Worm (Caenorhabditis elegans) whole organism, L4 larva: ENCODE results near the gene Y57E12B.4.
A peak's percentile ranks its signal among the peaks of the same experiment; 100 is the strongest.

ENCODE experiments used
- D1046.2 ChIP-seq: fragments of 200-800 bp; sonication (Bioruptor generic); IDR thresholded peaks from 2 replicates; pipeline ENCODE4 v1.3.6; 2022; ENCODE audit warnings: missing genetic modification characterization, missing compliant biosample characterization
- F10B5.3 ChIP-seq: sonication (generic microtip); optimal IDR thresholded peaks from 2 replicates; lab custom pipeline; 2016; ENCODE audit warnings: mild to moderate bottlenecking, missing genetic modification characterization, missing compliant biosample characterization
- F26F4.8 ChIP-seq: fragments of 200-800 bp; sonication (Bioruptor generic); conservative IDR thresholded peaks from 2 replicates; pipeline ENCODE4 v1.3.6; 2022; ENCODE audit warnings: missing genetic modification characterization, missing compliant biosample characterization
- aha-1 ChIP-seq: fragments of 150-350 bp; peaks from one replicate; lab custom pipeline; 2014; ENCODE audit warnings: missing biosample characterization, missing genetic modification characterization
- aly-2 ChIP-seq: sonication (generic microtip); optimal IDR thresholded peaks from 2 replicates; lab custom pipeline; 2018; ENCODE audit warnings: missing biosample characterization, missing genetic modification characterization
- arid-1 ChIP-seq: fragments of 200-800 bp; sonication (Bioruptor generic); conservative IDR thresholded peaks from 2 replicates; pipeline ENCODE4 v1.3.6; 2022; ENCODE audit warnings: missing genetic modification reagents, missing genetic modification characterization, missing compliant biosample characterization
- ceh-28 ChIP-seq: fragments of 150-350 bp; optimal IDR thresholded peaks from 2 replicates; lab custom pipeline; 2014; ENCODE audit warnings: missing biosample characterization, missing genetic modification reagents, missing genetic modification characterization
- cey-2 ChIP-seq: sonication (generic microtip); optimal IDR thresholded peaks from 3 replicates; lab custom pipeline; 2017; ENCODE audit warnings: missing genetic modification characterization, mild to moderate bottlenecking, missing compliant biosample characterization, antibody characterized with exemption, borderline replicate concordance; ENCODE audit not compliant: insufficient read depth
- daf-16 ChIP-seq, 3 experiments: sonication (generic microtip); optimal IDR thresholded peaks; 2 replicates each; lab custom pipeline; 2016 to 2017; ENCODE audit warnings: missing genetic modification characterization in 3 of 3, missing genetic modification reagents in 3 of 3, mild to moderate bottlenecking in 2 of 3, missing compliant biosample characterization in 2 of 3, missing biosample characterization in 1 of 3, moderate library complexity in 1 of 3
- daf-8 ChIP-seq: fragments of 200-800 bp; sonication (Bioruptor generic); IDR thresholded peaks from 2 replicates; pipeline ENCODE4 v1.3.6; 2022; ENCODE audit warnings: missing genetic modification characterization, missing compliant biosample characterization
- dmd-6 ChIP-seq: fragments of 200-800 bp; sonication (Bioruptor generic); IDR thresholded peaks from 2 replicates; pipeline ENCODE4 v1.3.6; 2022; ENCODE audit warnings: missing genetic modification reagents, missing genetic modification characterization, missing compliant biosample characterization
- dve-1 ChIP-seq: sonication (generic microtip); optimal IDR thresholded peaks from 2 replicates; lab custom pipeline; 2017; ENCODE audit warnings: antibody characterized with exemption, mild to moderate bottlenecking, missing genetic modification characterization, missing compliant biosample characterization; ENCODE audit not compliant: insufficient read depth
- hif-1 ChIP-seq, 2 experiments: sonication (generic microtip); optimal IDR thresholded peaks; 2 replicates each; lab custom pipeline; 2016 to 2017; ENCODE audit warnings: missing compliant biosample characterization in 2 of 2, missing genetic modification characterization in 2 of 2, missing genetic modification reagents in 2 of 2, missing genotype in 2 of 2, mild to moderate bottlenecking in 1 of 2
- hlh-11 ChIP-seq: fragments of 200-800 bp; sonication (Bioruptor generic); optimal IDR thresholded peaks from 2 replicates; lab custom pipeline; 2018; ENCODE audit warnings: mild to moderate bottlenecking, missing genetic modification characterization, missing compliant biosample characterization
- lim-7 ChIP-seq: fragments of 200-800 bp; sonication (Bioruptor generic); IDR thresholded peaks from 2 replicates; pipeline ENCODE4 v1.3.6; 2022; ENCODE audit warnings: missing genetic modification characterization, missing compliant biosample characterization
- lin-13 ChIP-seq: fragments of 150-350 bp; optimal IDR thresholded peaks from 2 replicates; lab custom pipeline; 2014; ENCODE audit warnings: missing biosample characterization, missing genetic modification reagents, missing genetic modification characterization
- lin-29 ChIP-seq: fragments of 200-800 bp; sonication (Bioruptor generic); IDR thresholded peaks from 2 replicates; pipeline ENCODE4 v1.3.6; 2022; ENCODE audit warnings: missing genetic modification reagents, missing genetic modification characterization, missing compliant biosample characterization
- lir-3 ChIP-seq: sonication (generic microtip); optimal IDR thresholded peaks from 2 replicates; lab custom pipeline; 2016; ENCODE audit warnings: mild to moderate bottlenecking, missing genetic modification characterization, missing compliant biosample characterization
- mdl-1 ChIP-seq, 2 experiments: fragments of 150-350 bp in 1 of 2; sonication (generic microtip) in 1 of 2; optimal IDR thresholded peaks; 2 replicates each; lab custom pipeline; 2014 to 2017; ENCODE audit warnings: missing biosample characterization in 2 of 2, missing genetic modification characterization in 2 of 2
- mep-1 ChIP-seq: fragments of 150-350 bp; sonication (generic microtip); optimal IDR thresholded peaks from 3 replicates; lab custom pipeline; 2014; ENCODE audit warnings: missing biosample characterization, missing genetic modification characterization
- mes-2 ChIP-seq: sonication (generic microtip); optimal IDR thresholded peaks from 2 replicates; lab custom pipeline; 2016; ENCODE audit warnings: missing genotype, mild to moderate bottlenecking, missing genetic modification characterization, missing compliant biosample characterization; ENCODE audit not compliant: poor library complexity, severe bottlenecking
- mxl-3 ChIP-seq: fragments of 200-800 bp; sonication (Bioruptor generic); optimal IDR thresholded peaks from 2 replicates; lab custom pipeline; 2018; ENCODE audit warnings: mild to moderate bottlenecking, missing genetic modification characterization, missing compliant biosample characterization
- nhr-28 ChIP-seq: fragments of 150-350 bp; optimal IDR thresholded peaks from 2 replicates; lab custom pipeline; 2014; ENCODE audit warnings: missing biosample characterization, missing genetic modification characterization
- nhr-48 ChIP-seq: sonication (generic microtip); optimal IDR thresholded peaks from 2 replicates; lab custom pipeline; 2016; ENCODE audit warnings: mild to moderate bottlenecking, missing genetic modification characterization, missing compliant biosample characterization
- nhr-6 ChIP-seq: fragments of 150-350 bp; optimal IDR thresholded peaks from 2 replicates; lab custom pipeline; 2014; ENCODE audit warnings: missing biosample characterization, missing genetic modification characterization
- php-3 ChIP-seq: fragments of 200-800 bp; sonication (Bioruptor generic); IDR thresholded peaks from 2 replicates; pipeline ENCODE4 v1.3.6; 2022; ENCODE audit warnings: missing genetic modification reagents, missing genetic modification characterization, missing compliant biosample characterization
- saeg-2 ChIP-seq: fragments of 200-800 bp; sonication (Bioruptor generic); IDR thresholded peaks from 2 replicates; pipeline ENCODE4 v1.3.6; 2022; ENCODE audit warnings: missing genetic modification reagents, missing genetic modification characterization, missing compliant biosample characterization
- sdz-12 ChIP-seq: fragments of 200-800 bp; sonication (Bioruptor generic); optimal IDR thresholded peaks from 2 replicates; lab custom pipeline; 2018; ENCODE audit warnings: mild to moderate bottlenecking, missing genetic modification characterization, missing compliant biosample characterization
- tag-97 ChIP-seq: fragments of 200-800 bp; sonication (Bioruptor generic); IDR thresholded peaks from 2 replicates; pipeline ENCODE4 v1.3.6; 2022; ENCODE audit warnings: missing genetic modification characterization, missing compliant biosample characterization
- unc-62 ChIP-seq, 3 experiments: fragments of 150-350 bp in 1 of 3; sonication (generic microtip); optimal IDR thresholded peaks in 2 of 3; peaks in 1 of 3; 1 replicate in 1 of 3; 2 replicates in 2 of 3; lab custom pipeline; 2014 to 2017; ENCODE audit warnings: missing biosample characterization in 3 of 3, missing genetic modification characterization in 3 of 3, missing genetic modification reagents in 3 of 3, missing genotype in 1 of 3
- zfp-3 ChIP-seq: fragments of 200-800 bp; sonication (Bioruptor generic); conservative IDR thresholded peaks from 2 replicates; pipeline ENCODE4 v1.3.6; 2022; ENCODE audit warnings: missing genetic modification reagents, missing genetic modification characterization, missing compliant biosample characterization
- zip-11 ChIP-seq: fragments of 200-800 bp; sonication (Bioruptor generic); IDR thresholded peaks from 2 replicates; pipeline ENCODE4 v1.3.6; 2022; ENCODE audit warnings: missing genetic modification characterization, missing compliant biosample characterization

Y57E12B.4 gene

ce11 chrV:6976047-6976446 is 28.7 kb upstream of the Y57E12B.4 start, which contains the start of gene srx-16:
Gene srx-16 (plus strand): TSS chrV:6976347.
- TF ChIP-seq hlh-11 (tag; lab: Kevin White, UChicago) (no peak), unc-62 (GFP tag; optimal IDR thresholded peaks at IDR 0.05 in 1 of 2; lab: Kevin White, UChicago) (peak in 1 of 2 experiments; percentile 32), unc-62 (tag; optimal IDR thresholded peaks at IDR 0.05; lab: Kevin White, UChicago) (no peak)
- TF ChIP-seq, all 104 proteins: peak for 1

ce11 chrV:6971567-6971966 is 24.2 kb upstream of the Y57E12B.4 start, which contains the start of gene srx-59:
Gene srx-59 (plus strand): TSS chrV:6971867.
- no peak for TF ChIP-seq ceh-28 (tag; lab: Kevin White, UChicago)
- TF ChIP-seq arid-1, result no peak
- no peak for TF ChIP-seq lin-13 (GFP tag; lab: Kevin White, UChicago)
- peak in 1 of 2 experiments; percentile 19 for TF ChIP-seq unc-62 (GFP tag; optimal IDR thresholded peaks at IDR 0.05 in 1 of 2; lab: Kevin White, UChicago)
- no peak for TF ChIP-seq unc-62 (tag; optimal IDR thresholded peaks at IDR 0.05; lab: Kevin White, UChicago)
- TF ChIP-seq F26F4.8 (GFP tag; lab: Robert Waterston, UW), result no peak
- TF ChIP-seq, all 104 proteins: peak for 1

- TF ChIP-seq lim-7 (GFP tag; lab: Robert Waterston, UW) (no peak), lin-29 (GFP tag; lab: Robert Waterston, UW) (no peak), sdz-12 (no peak), tag-97 (GFP tag; lab: Robert Waterston, UW) (no peak), zfp-3 (GFP tag; lab: Robert Waterston, UW) (no peak), mxl-3 (GFP tag; lab: Kevin White, UChicago) (peak; percentile 70), lir-3 (tag; lab: Kevin White, UChicago) (no peak), mes-2 (no peak), mdl-1 (tag; optimal IDR thresholded peaks at IDR 0.05; lab: Kevin White, UChicago) (peak in 1 of 2 experiments; percentile 35), daf-8 (GFP tag; lab: Robert Waterston, UW) (no peak), nhr-6 (tag; lab: Kevin White, UChicago) (no peak), mep-1 (tag; lab: Kevin White, UChicago) (no peak), F10B5.3 (no peak), zip-11 (GFP tag; lab: Robert Waterston, UW) (no peak), nhr-28 (peak; percentile 32), hif-1 (tag; optimal IDR thresholded peaks at IDR 0.05; lab: Kevin White, UChicago) (no peak), aly-2 (no peak), D1046.2 (GFP tag; lab: Robert Waterston, UW) (no peak), unc-62 (GFP tag; optimal IDR thresholded peaks at IDR 0.05 in 1 of 2; lab: Kevin White, UChicago) (peak in 1 of 2 experiments; percentile 10), unc-62 (tag; optimal IDR thresholded peaks at IDR 0.05; lab: Kevin White, UChicago) (no peak), daf-16 (GFP tag; optimal IDR thresholded peaks at IDR 0.05; lab: Kevin White, UChicago) (no peak), daf-16 (tag; optimal IDR thresholded peaks at IDR 0.05; lab: Kevin White, UChicago) (no peak), nhr-48 (peak; percentile 21), saeg-2 (GFP tag; lab: Robert Waterston, UW) (no peak), cey-2 (tag; lab: Kevin White, UChicago) (no peak), dve-1 (no peak)
- TF ChIP-seq, all 104 proteins: peak for 5
Observed at ce11 chrV:6969950-6970532, 22.7 kb upstream of the Y57E12B.4 start, which contains the start of gene ptr-15. Gene ptr-15 (minus strand): TSS chrV:6970000.

ce11 chrV:6956237-6956636 is 8.9 kb upstream of the Y57E12B.4 start, which contains the start of gene mec-1:
Gene mec-1 (plus strand): TSS chrV:6956537.
- peak; percentile 58 for TF ChIP-seq aha-1 (tag; lab: Kevin White, UChicago)
- no peak for TF ChIP-seq php-3 (GFP tag; lab: Robert Waterston, UW)
- TF ChIP-seq dmd-6 (GFP tag; lab: Robert Waterston, UW), result no peak
